Worm (Caenorhabditis elegans) whole organism, L4 larva: ENCODE results near the gene ife-3.

Source experiments
- D1046.2 ChIP-seq: fragments of 200-800 bp; sonication (Bioruptor generic); IDR thresholded peaks from 2 replicates; pipeline ENCODE4 v1.3.6; 2022; ENCODE audit warnings: missing genetic modification characterization, missing compliant biosample characterization
- F37D6.2 ChIP-seq: sonication (generic microtip); optimal IDR thresholded peaks from 2 replicates; lab custom pipeline; 2016; ENCODE audit warnings: mild to moderate bottlenecking, missing genetic modification characterization, missing compliant biosample characterization
- F44E2.7 ChIP-seq: fragments of 200-800 bp; sonication (Bioruptor generic); IDR thresholded peaks from 2 replicates; pipeline ENCODE4 v2.1.2; 2022; ENCODE audit warnings: missing genetic modification characterization, missing compliant biosample characterization
- T20F7.1 ChIP-seq: fragments of 200-800 bp; sonication (Bioruptor generic); optimal IDR thresholded peaks from 2 replicates; lab custom pipeline; 2018; ENCODE audit warnings: mild to moderate bottlenecking, missing genetic modification characterization, missing compliant biosample characterization
- T26A8.4 ChIP-seq: fragments of 200-800 bp; sonication (Bioruptor generic); IDR thresholded peaks from 2 replicates; pipeline ENCODE4 v1.3.6; 2022; ENCODE audit warnings: missing genetic modification characterization, missing compliant biosample characterization
- Y105C5A.15 ChIP-seq: fragments of 200-800 bp; sonication (Bioruptor generic); IDR thresholded peaks from 2 replicates; pipeline ENCODE4 v1.3.6; 2022; ENCODE audit warnings: missing genetic modification characterization, missing compliant biosample characterization
- Y48G9A.11 ChIP-seq: fragments of 200-800 bp; sonication (Bioruptor generic); IDR thresholded peaks from 2 replicates; pipeline ENCODE4 v1.3.6; 2022; ENCODE audit warnings: missing genetic modification reagents, missing genetic modification characterization, missing compliant biosample characterization
- ceh-44 ChIP-seq: fragments of 200-800 bp; sonication (Bioruptor generic); IDR thresholded peaks from 2 replicates; pipeline ENCODE4 v1.3.6; 2022; ENCODE audit warnings: missing genetic modification reagents, missing genetic modification characterization, missing compliant biosample characterization
- ceh-82 ChIP-seq: sonication (generic microtip); optimal IDR thresholded peaks from 2 replicates; lab custom pipeline; 2017; ENCODE audit warnings: missing biosample characterization, missing genetic modification characterization
- ces-1 ChIP-seq: fragments of 150-350 bp; sonication (generic microtip); optimal IDR thresholded peaks from 4 replicates; lab custom pipeline; 2014; ENCODE audit warnings: missing biosample characterization, missing genetic modification reagents, missing genetic modification characterization
- ctbp-1 ChIP-seq: fragments of 200-800 bp; sonication (Bioruptor generic); IDR thresholded peaks from 2 replicates; pipeline ENCODE4 v1.3.6; 2022; ENCODE audit warnings: missing genetic modification reagents, missing genetic modification characterization, missing compliant biosample characterization
- daf-12 ChIP-seq: fragments of 150-350 bp; optimal IDR thresholded peaks from 2 replicates; lab custom pipeline; 2014; ENCODE audit warnings: missing biosample characterization, missing genetic modification reagents, missing genetic modification characterization
- daf-16 ChIP-seq, 3 experiments: sonication (generic microtip); optimal IDR thresholded peaks; 2 replicates each; lab custom pipeline; 2016 to 2017; ENCODE audit warnings: missing genetic modification characterization in 3 of 3, missing genetic modification reagents in 3 of 3, mild to moderate bottlenecking in 2 of 3, missing compliant biosample characterization in 2 of 3, missing biosample characterization in 1 of 3, moderate library complexity in 1 of 3
- daf-19 ChIP-seq: fragments of 200-800 bp; sonication (Bioruptor generic); conservative IDR thresholded peaks from 2 replicates; pipeline ENCODE4 v1.3.6; 2022; ENCODE audit warnings: missing genetic modification characterization, missing compliant biosample characterization
- daf-8 ChIP-seq: fragments of 200-800 bp; sonication (Bioruptor generic); IDR thresholded peaks from 2 replicates; pipeline ENCODE4 v1.3.6; 2022; ENCODE audit warnings: missing genetic modification characterization, missing compliant biosample characterization
- dmd-8 ChIP-seq: fragments of 200-800 bp; sonication (Bioruptor generic); IDR thresholded peaks from 2 replicates; pipeline ENCODE4 v1.3.6; 2022; ENCODE audit warnings: missing genetic modification characterization, missing compliant biosample characterization
- dmd-9 ChIP-seq: fragments of 200-800 bp; sonication (Bioruptor generic); IDR thresholded peaks from 2 replicates; pipeline ENCODE4 v1.3.6; 2022; ENCODE audit warnings: missing genetic modification reagents, missing genetic modification characterization, missing compliant biosample characterization
- dpl-1 ChIP-seq: fragments of 150-350 bp; optimal IDR thresholded peaks from 2 replicates; lab custom pipeline; 2014; ENCODE audit warnings: missing biosample characterization, missing genetic modification reagents, missing genetic modification characterization
- dve-1 ChIP-seq: sonication (generic microtip); optimal IDR thresholded peaks from 2 replicates; lab custom pipeline; 2017; ENCODE audit warnings: antibody characterized with exemption, mild to moderate bottlenecking, missing genetic modification characterization, missing compliant biosample characterization; ENCODE audit not compliant: insufficient read depth
- egl-27 ChIP-seq: sonication (generic microtip); optimal IDR thresholded peaks from 3 replicates; lab custom pipeline; 2017; ENCODE audit warnings: missing biosample characterization, missing genetic modification reagents, missing genetic modification characterization
- fos-1 ChIP-seq: fragments of 150-350 bp; optimal IDR thresholded peaks from 2 replicates; lab custom pipeline; 2014; ENCODE audit warnings: missing biosample characterization, missing genetic modification characterization
- hif-1 ChIP-seq, 2 experiments: sonication (generic microtip); optimal IDR thresholded peaks; 2 replicates each; lab custom pipeline; 2016 to 2017; ENCODE audit warnings: missing compliant biosample characterization in 2 of 2, missing genetic modification characterization in 2 of 2, missing genetic modification reagents in 2 of 2, missing genotype in 2 of 2, mild to moderate bottlenecking in 1 of 2
- hmg-1.1 ChIP-seq: fragments of 200-800 bp; sonication (Bioruptor generic); IDR thresholded peaks from 2 replicates; pipeline ENCODE4 v1.3.6; 2022; ENCODE audit warnings: missing genetic modification reagents, missing genetic modification characterization, missing compliant biosample characterization
- lin-1 ChIP-seq: fragments of 200-800 bp; sonication (Bioruptor generic); IDR thresholded peaks from 2 replicates; pipeline ENCODE4 v1.3.6; 2022; ENCODE audit warnings: missing genetic modification reagents, missing genetic modification characterization, missing compliant biosample characterization
- lin-13 ChIP-seq: fragments of 150-350 bp; optimal IDR thresholded peaks from 2 replicates; lab custom pipeline; 2014; ENCODE audit warnings: missing biosample characterization, missing genetic modification reagents, missing genetic modification characterization
- lin-15B ChIP-seq: fragments of 150-350 bp; sonication (generic microtip); optimal IDR thresholded peaks from 3 replicates; lab custom pipeline; 2014; ENCODE audit warnings: missing biosample characterization, missing genetic modification characterization
- madf-5 ChIP-seq, 2 experiments: fragments of 200-800 bp; sonication (Bioruptor generic); IDR thresholded peaks; 2 replicates each; pipeline ENCODE4 v1.3.6; 2022; ENCODE audit warnings: missing compliant biosample characterization in 2 of 2, missing genetic modification characterization in 2 of 2
- mes-2 ChIP-seq: sonication (generic microtip); optimal IDR thresholded peaks from 2 replicates; lab custom pipeline; 2016; ENCODE audit warnings: missing genotype, mild to moderate bottlenecking, missing genetic modification characterization, missing compliant biosample characterization; ENCODE audit not compliant: poor library complexity, severe bottlenecking
- mxl-2 ChIP-seq: fragments of 200-800 bp; sonication (Bioruptor generic); conservative IDR thresholded peaks from 2 replicates; pipeline ENCODE4 v1.3.6; 2022; ENCODE audit warnings: missing genetic modification reagents, missing genetic modification characterization, missing compliant biosample characterization
- mxl-3 ChIP-seq: fragments of 200-800 bp; sonication (Bioruptor generic); optimal IDR thresholded peaks from 2 replicates; lab custom pipeline; 2018; ENCODE audit warnings: mild to moderate bottlenecking, missing genetic modification characterization, missing compliant biosample characterization
- nhr-111 ChIP-seq: fragments of 200-800 bp; sonication (Bioruptor generic); optimal IDR thresholded peaks from 2 replicates; lab custom pipeline; 2018; ENCODE audit warnings: mild to moderate bottlenecking, missing genetic modification characterization, missing compliant biosample characterization
- nhr-237 ChIP-seq: sonication (generic microtip); optimal IDR thresholded peaks from 2 replicates; lab custom pipeline; 2017; ENCODE audit warnings: missing biosample characterization, missing genetic modification characterization
- nhr-25 ChIP-seq: sonication (generic microtip); optimal IDR thresholded peaks from 2 replicates; lab custom pipeline; 2017; ENCODE audit warnings: missing genetic modification characterization, mild to moderate bottlenecking, missing compliant biosample characterization, antibody characterized with exemption, moderate library complexity, borderline replicate concordance; ENCODE audit not compliant: insufficient read depth
- nhr-6 ChIP-seq: fragments of 150-350 bp; optimal IDR thresholded peaks from 2 replicates; lab custom pipeline; 2014; ENCODE audit warnings: missing biosample characterization, missing genetic modification characterization
- nhr-76 ChIP-seq: fragments of 150-350 bp; optimal IDR thresholded peaks from 2 replicates; lab custom pipeline; 2014; ENCODE audit warnings: missing biosample characterization, missing genetic modification characterization
- php-3 ChIP-seq: fragments of 200-800 bp; sonication (Bioruptor generic); IDR thresholded peaks from 2 replicates; pipeline ENCODE4 v1.3.6; 2022; ENCODE audit warnings: missing genetic modification reagents, missing genetic modification characterization, missing compliant biosample characterization
- pqm-1 ChIP-seq: sonication (generic microtip); optimal IDR thresholded peaks from 2 replicates; lab custom pipeline; 2017; ENCODE audit warnings: missing biosample characterization, missing genetic modification characterization
- sdz-12 ChIP-seq: fragments of 200-800 bp; sonication (Bioruptor generic); optimal IDR thresholded peaks from 2 replicates; lab custom pipeline; 2018; ENCODE audit warnings: mild to moderate bottlenecking, missing genetic modification characterization, missing compliant biosample characterization
- set-16 ChIP-seq: fragments of 200-800 bp; sonication (Bioruptor generic); IDR thresholded peaks from 2 replicates; pipeline ENCODE4 v1.3.6; 2022; ENCODE audit warnings: missing genetic modification reagents, missing genetic modification characterization, missing compliant biosample characterization
- spr-1 ChIP-seq: sonication (generic microtip); optimal IDR thresholded peaks from 2 replicates; lab custom pipeline; 2016; ENCODE audit warnings: mild to moderate bottlenecking, missing genetic modification characterization, missing compliant biosample characterization
- spr-3 ChIP-seq: fragments of 200-800 bp; sonication (Bioruptor generic); optimal IDR thresholded peaks from 2 replicates; lab custom pipeline; 2018; ENCODE audit warnings: mild to moderate bottlenecking, missing genetic modification characterization, missing compliant biosample characterization
- tag-97 ChIP-seq: fragments of 200-800 bp; sonication (Bioruptor generic); IDR thresholded peaks from 2 replicates; pipeline ENCODE4 v1.3.6; 2022; ENCODE audit warnings: missing genetic modification characterization, missing compliant biosample characterization
- unc-62 ChIP-seq, 3 experiments: fragments of 150-350 bp in 1 of 3; sonication (generic microtip); optimal IDR thresholded peaks in 2 of 3; peaks in 1 of 3; 1 replicate in 1 of 3; 2 replicates in 2 of 3; lab custom pipeline; 2014 to 2017; ENCODE audit warnings: missing biosample characterization in 3 of 3, missing genetic modification characterization in 3 of 3, missing genetic modification reagents in 3 of 3, missing genotype in 1 of 3
- vab-7 ChIP-seq: fragments of 200-800 bp; sonication (Bioruptor generic); IDR thresholded peaks from 2 replicates; pipeline ENCODE4 v1.3.6; 2022; ENCODE audit warnings: missing genetic modification reagents, missing genetic modification characterization, missing compliant biosample characterization
- zfp-2 ChIP-seq: sonication (generic microtip); optimal IDR thresholded peaks from 2 replicates; lab custom pipeline; 2016; ENCODE audit warnings: mild to moderate bottlenecking, missing genetic modification characterization, missing compliant biosample characterization
- zfp-3 ChIP-seq: fragments of 200-800 bp; sonication (Bioruptor generic); conservative IDR thresholded peaks from 2 replicates; pipeline ENCODE4 v1.3.6; 2022; ENCODE audit warnings: missing genetic modification reagents, missing genetic modification characterization, missing compliant biosample characterization
- zip-11 ChIP-seq: fragments of 200-800 bp; sonication (Bioruptor generic); IDR thresholded peaks from 2 replicates; pipeline ENCODE4 v1.3.6; 2022; ENCODE audit warnings: missing genetic modification characterization, missing compliant biosample characterization

ife-3 gene

DNA sequence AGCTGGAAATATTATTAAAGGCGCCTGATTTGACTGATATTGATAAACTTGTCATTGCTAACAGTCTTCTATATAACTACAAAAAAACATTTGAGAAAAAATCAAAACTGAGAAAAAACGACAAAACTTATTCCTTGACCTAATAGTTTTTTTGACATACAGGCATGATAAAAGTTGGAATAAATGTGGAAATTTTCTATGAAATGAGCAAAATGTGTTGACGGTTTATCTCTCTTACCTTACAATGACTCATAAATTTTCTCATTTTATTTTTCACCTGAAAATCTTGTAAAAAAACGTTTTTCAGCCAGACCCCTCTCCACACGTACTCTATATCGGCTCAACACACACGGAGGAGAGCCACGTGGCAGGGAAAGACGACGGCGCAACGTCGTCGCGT lies 12.9 kb upstream of the ife-3 start, which contains the start of gene egl-8:
Gene egl-8 (plus strand): TSS at position 301 of the 400 bp plus-strand sequence.
- TF ChIP-seq mxl-3 (GFP tag; lab: Kevin White, UChicago) (no peak), spr-3 (GFP tag; lab: Kevin White, UChicago) (no peak), F37D6.2 (tag; lab: Kevin White, UChicago) (no peak), dve-1 (tag; lab: Kevin White, UChicago) (no peak), tag-97 (no peak), ces-1 (GFP tag; lab: Kevin White, UChicago) (no peak), daf-12 (no peak), T26A8.4 (GFP tag; lab: Robert Waterston, UW) (no peak), fos-1 (no peak), vab-7 (GFP tag; lab: Robert Waterston, UW) (no peak), php-3 (GFP tag; lab: Robert Waterston, UW) (no peak), sdz-12 (GFP tag; lab: Kevin White, UChicago) (no peak), F44E2.7 (GFP tag; lab: Robert Waterston, UW) (no peak), ceh-82 (tag; lab: Kevin White, UChicago) (no peak), set-16 (GFP tag; lab: Robert Waterston, UW) (no peak), mxl-2 (GFP tag; lab: Robert Waterston, UW) (no peak), nhr-76 (tag; lab: Kevin White, UChicago) (no peak), nhr-6 (no peak), ctbp-1 (GFP tag; lab: Robert Waterston, UW) (no peak), lin-13 (GFP tag; lab: Kevin White, UChicago) (no peak)

DNA sequence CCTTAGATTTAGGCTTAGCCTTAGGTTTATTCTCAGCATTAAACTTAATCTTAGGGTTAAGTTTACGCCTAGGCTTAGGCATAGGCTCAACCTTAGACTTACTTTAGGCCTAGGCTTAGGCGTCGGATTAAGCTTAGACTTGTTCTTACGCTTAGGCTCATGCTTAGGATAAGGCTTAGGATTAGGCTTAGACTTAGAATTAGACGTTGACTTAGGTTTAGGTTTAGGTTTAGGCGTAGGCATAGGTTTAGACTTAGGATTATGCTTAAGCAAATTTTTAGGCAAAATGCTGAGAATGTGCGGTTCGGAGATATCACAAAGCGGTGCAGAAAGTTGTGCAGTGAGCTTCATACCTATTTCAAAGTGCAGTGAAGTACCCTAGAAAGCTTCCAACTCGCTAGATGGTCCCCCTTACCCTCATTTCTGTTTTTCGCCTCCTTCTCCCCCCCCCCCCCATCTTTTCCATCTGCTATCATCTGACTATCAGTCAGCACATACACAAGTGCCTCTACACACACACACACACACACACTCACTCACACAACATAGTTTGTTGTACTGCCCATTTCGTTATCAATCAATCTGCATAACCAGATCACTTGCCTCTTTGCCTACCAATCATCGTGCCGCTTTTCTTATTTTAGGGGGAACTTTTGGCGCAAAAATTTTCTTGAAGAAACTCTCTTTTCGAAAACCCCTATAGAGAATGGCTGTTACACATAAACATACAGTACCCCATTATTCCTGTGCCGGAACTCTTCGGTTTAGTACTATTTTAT lies 8.6 kb upstream of the ife-3 start:
- no peak for TF ChIP-seq dpl-1
- TF ChIP-seq ctbp-1 (GFP tag; lab: Robert Waterston, UW): no peak
- no peak for TF ChIP-seq lin-1
- TF ChIP-seq unc-62 (GFP tag; optimal IDR thresholded peaks at IDR 0.05 in 1 of 2; lab: Kevin White, UChicago): peak in 1 of 2 experiments; percentile 54
- no peak for TF ChIP-seq unc-62 (tag; optimal IDR thresholded peaks at IDR 0.05; lab: Kevin White, UChicago)
- TF ChIP-seq fos-1: no peak
- no peak for TF ChIP-seq ceh-44 (GFP tag; lab: Robert Waterston, UW)
- TF ChIP-seq nhr-237 (tag; lab: Kevin White, UChicago): no peak
- no peak for TF ChIP-seq Y48G9A.11 (GFP tag; lab: Robert Waterston, UW)
- no peak for TF ChIP-seq dmd-9 (GFP tag; lab: Robert Waterston, UW)
- TF ChIP-seq spr-1 (tag; lab: Kevin White, UChicago): no peak
- no peak for TF ChIP-seq mxl-3 (GFP tag; lab: Kevin White, UChicago)
- TF ChIP-seq daf-19: no peak
- TF ChIP-seq daf-16 (GFP tag; optimal IDR thresholded peaks at IDR 0.05; lab: Kevin White, UChicago): no peak
- peak; percentile 33 for TF ChIP-seq daf-16 (tag; optimal IDR thresholded peaks at IDR 0.05; lab: Kevin White, UChicago)
- TF ChIP-seq pqm-1 (tag; lab: Kevin White, UChicago): peak; percentile 36
- TF ChIP-seq Y105C5A.15 (GFP tag; lab: Robert Waterston, UW): no peak
- no peak for TF ChIP-seq nhr-111 (GFP tag; lab: Kevin White, UChicago)
- TF ChIP-seq T20F7.1: no peak
- no peak for TF ChIP-seq madf-5 (GFP tag; IDR thresholded peaks at IDR 0.05; lab: Robert Waterston, UW)
- no peak for TF ChIP-seq egl-27
- TF ChIP-seq nhr-76 (tag; lab: Kevin White, UChicago): no peak
- no peak for TF ChIP-seq lin-15B
- no peak for TF ChIP-seq zip-11 (GFP tag; lab: Robert Waterston, UW)
- TF ChIP-seq hif-1 (tag; optimal IDR thresholded peaks at IDR 0.05; lab: Kevin White, UChicago): no peak
- TF ChIP-seq nhr-25: no peak
- no peak for TF ChIP-seq D1046.2
- no peak for TF ChIP-seq zfp-2 (tag; lab: Kevin White, UChicago)
- no peak for TF ChIP-seq mes-2
- no peak for TF ChIP-seq zfp-3
- no peak for TF ChIP-seq hmg-1.1 (GFP tag; lab: Robert Waterston, UW)
- no peak for TF ChIP-seq dmd-8
- no peak for TF ChIP-seq daf-8
